Worm (Caenorhabditis elegans) whole organism, mixed stage, embryonic: ENCODE data around the gene R10E8.8.

Experiments
- ceh-39 ChIP-seq: fragments of 150-350 bp; optimal IDR thresholded peaks from 2 replicates; lab custom pipeline; 2014; ENCODE audit warnings: missing biosample characterization, missing genetic modification characterization
- ceh-83 ChIP-seq: fragments of 200-800 bp; sonication (Bioruptor generic); optimal IDR thresholded peaks from 2 replicates; lab custom pipeline; 2018; ENCODE audit warnings: mild to moderate bottlenecking, missing genetic modification characterization, missing compliant biosample characterization
- drap-1 ChIP-seq: fragments of 200-800 bp; sonication (Bioruptor generic); optimal IDR thresholded peaks from 3 replicates; lab custom pipeline; 2018; ENCODE audit warnings: mild to moderate bottlenecking, missing genetic modification characterization, missing compliant biosample characterization
- elt-1 ChIP-seq: sonication (generic microtip); optimal IDR thresholded peaks from 2 replicates; lab custom pipeline; 2017; ENCODE audit warnings: missing genetic modification characterization, mild to moderate bottlenecking, missing compliant biosample characterization, antibody characterized with exemption, moderate library complexity, borderline replicate concordance; ENCODE audit not compliant: insufficient read depth
- flh-1 ChIP-seq: fragments of 200-800 bp; sonication (Bioruptor generic); optimal IDR thresholded peaks from 2 replicates; lab custom pipeline; 2018; ENCODE audit warnings: mild to moderate bottlenecking, missing genetic modification characterization, moderate library complexity, missing compliant biosample characterization
- hlh-1 ChIP-seq: fragments of 150-350 bp; optimal IDR thresholded peaks from 2 replicates; lab custom pipeline; 2014; ENCODE audit warnings: missing biosample characterization, missing genetic modification reagents, missing genetic modification characterization
- lin-13 ChIP-seq: fragments of 150-350 bp; optimal IDR thresholded peaks from 2 replicates; lab custom pipeline; 2014; ENCODE audit warnings: missing biosample characterization, missing genetic modification characterization
- lin-32 ChIP-seq: fragments of 200-800 bp; sonication (Bioruptor generic); optimal IDR thresholded peaks from 2 replicates; lab custom pipeline; 2018; ENCODE audit warnings: mild to moderate bottlenecking, missing genetic modification characterization, missing compliant biosample characterization
- lsy-2 ChIP-seq: fragments of 150-350 bp; optimal IDR thresholded peaks from 2 replicates; lab custom pipeline; 2014; ENCODE audit warnings: missing biosample characterization, missing genetic modification characterization
- nhr-12 ChIP-seq: fragments of 150-350 bp; optimal IDR thresholded peaks from 2 replicates; lab custom pipeline; 2014; ENCODE audit warnings: missing biosample characterization, missing genetic modification characterization
- nhr-2 ChIP-seq: fragments of 150-350 bp; optimal IDR thresholded peaks from 2 replicates; lab custom pipeline; 2014; ENCODE audit warnings: missing biosample characterization, missing genetic modification characterization
- pha-4 ChIP-seq: fragments of 150-350 bp; optimal IDR thresholded peaks from 2 replicates; lab custom pipeline; 2018; ENCODE audit warnings: missing biosample characterization, missing genetic modification reagents, missing genetic modification characterization
- snpc-4 ChIP-seq: fragments of 150-350 bp; optimal IDR thresholded peaks from 2 replicates; lab custom pipeline; 2014; ENCODE audit warnings: missing biosample characterization, missing genetic modification characterization
- tbx-8 ChIP-seq: fragments of 200-800 bp; sonication (Bioruptor generic); optimal IDR thresholded peaks from 2 replicates; lab custom pipeline; 2018; ENCODE audit warnings: mild to moderate bottlenecking, missing genetic modification characterization, moderate library complexity, missing compliant biosample characterization
- unc-120 ChIP-seq: sonication (generic microtip); optimal IDR thresholded peaks from 2 replicates; lab custom pipeline; 2017; ENCODE audit warnings: missing genetic modification characterization, missing compliant biosample characterization; ENCODE audit not compliant: poor library complexity, severe bottlenecking
- unc-62 ChIP-seq: fragments of 150-350 bp; optimal IDR thresholded peaks from 2 replicates; lab custom pipeline; 2014; ENCODE audit warnings: missing biosample characterization, missing genetic modification reagents, missing genetic modification characterization
- ztf-11 ChIP-seq: fragments of 150-350 bp; optimal IDR thresholded peaks from 2 replicates; lab custom pipeline; 2014; ENCODE audit warnings: missing biosample characterization, missing genetic modification characterization

The R10E8.8 gene

ce11 chrV:18189181-18189580 is 52.3 kb downstream of the R10E8.8 start, which contains the start of gene clec-246:
Gene clec-246 (plus strand): TSS chrV:18189481.
- TF ChIP-seq elt-1 (tag; lab: Kevin White, UChicago) (no peak), nhr-12 (tag; lab: Kevin White, UChicago) (no peak)
- TF ChIP-seq, all 35 proteins: peak for 0

- TF ChIP-seq unc-62 (GFP tag; lab: Kevin White, UChicago) (no peak), nhr-2 (tag; lab: Kevin White, UChicago) (no peak), hlh-1 (tag; lab: Kevin White, UChicago) (no peak), lsy-2 (tag; lab: Kevin White, UChicago) (no peak), lin-13 (tag; lab: Kevin White, UChicago) (no peak), flh-1 (GFP tag; lab: Kevin White, UChicago) (no peak), ceh-39 (tag; lab: Kevin White, UChicago) (no peak), unc-120 (tag; lab: Kevin White, UChicago) (no peak), nhr-12 (tag; lab: Kevin White, UChicago) (no peak), lin-32 (no peak), drap-1 (GFP tag; lab: Kevin White, UChicago) (no peak), pha-4 (no peak), ceh-83 (GFP tag; lab: Kevin White, UChicago) (no peak), snpc-4 (tag; lab: Kevin White, UChicago) (no peak), tbx-8 (GFP tag; lab: Kevin White, UChicago) (no peak), ztf-11 (tag; lab: Kevin White, UChicago) (no peak)
- TF ChIP-seq, all 35 proteins: peak for 0
These were observed 53.1 kb downstream of the R10E8.8 start, which contains the start of gene clec-245 for ce11 chrV:18188328-18188727. Gene clec-245 (minus strand): TSS chrV:18188428.
